Fruit fly (Drosophila melanogaster): ENCODE results near the gene CG42331.
A peak's percentile ranks its signal among the peaks of the same experiment; 100 is the strongest.

The CG42331 gene

dm6 chr3R:24805048-24805447 is 33.1 kb downstream of the CG42331 start, which contains the start of gene polybromo (continued):
- TF ChIP-seq CG16815 (GFP tag; optimal IDR thresholded peaks at IDR 0.05) (no peak), gem (tag; optimal IDR thresholded peaks at IDR 0.05) (no peak), zen2 (GFP tag; IDR thresholded peaks at IDR 0.05; ENCODE audit: partially characterized antibody) (peak; percentile 86), bsh (GFP tag; optimal IDR thresholded peaks at IDR 0.05) (no peak), wdn (GFP tag; IDR thresholded peaks at IDR 0.05) (no peak), ara (GFP tag; IDR thresholded peaks at IDR 0.05) (no peak), ssp (GFP tag; IDR thresholded peaks at IDR 0.05) (no peak), phol (tag; optimal IDR thresholded peaks at IDR 0.05) (peak; percentile 11), CG12071 (GFP tag; optimal IDR thresholded peaks at IDR 0.05) (no peak), CG4360 (GFP tag; IDR thresholded peaks at IDR 0.05) (no peak), mam (GFP tag; optimal IDR thresholded peaks at IDR 0.05) (no peak), CG14860 (GFP tag; IDR thresholded peaks at IDR 0.05; ENCODE audit: partially characterized antibody) (peak; percentile 76), HmgZ (tag; optimal IDR thresholded peaks at IDR 0.05) (peak; percentile 0), NFAT (GFP tag; IDR thresholded peaks at IDR 0.05) (no peak), stc (GFP tag; IDR thresholded peaks at IDR 0.05) (no peak), CG12942 (GFP tag; optimal IDR thresholded peaks at IDR 0.05) (no peak), gcm2 (GFP tag; optimal IDR thresholded peaks at IDR 0.05) (no peak), Gug (GFP tag; IDR thresholded peaks at IDR 0.05) (no peak), Bteb2 (GFP tag; optimal IDR thresholded peaks at IDR 0.05) (no peak), chinmo (GFP tag; IDR thresholded peaks at IDR 0.05; ENCODE audit: partially characterized antibody) (peak; percentile 93), CG1529 (GFP tag; optimal IDR thresholded peaks at IDR 0.05) (no peak), Opbp (GFP tag; IDR thresholded peaks at IDR 0.05; ENCODE audit: partially characterized antibody) (peak; percentile 87), CG10431 (GFP tag; optimal IDR thresholded peaks at IDR 0.05) (no peak), eyg (GFP tag; optimal IDR thresholded peaks at IDR 0.05) (no peak), lov (optimal IDR thresholded peaks at IDR 0.05) (no peak), lov (GFP tag; IDR thresholded peaks at IDR 0.05) (no peak), CG17612 (GFP tag; IDR thresholded peaks at IDR 0.05) (no peak), MBD-R2 (GFP tag; IDR thresholded peaks at IDR 0.05) (peak; percentile 88), CG9876 (GFP tag; optimal IDR thresholded peaks at IDR 0.05) (no peak), emc (GFP tag; optimal IDR thresholded peaks at IDR 0.05) (no peak), CG31224 (GFP tag; IDR thresholded peaks at IDR 0.05) (no peak), CG12155 (GFP tag; optimal IDR thresholded peaks at IDR 0.05) (no peak), zfh1 (GFP tag; IDR thresholded peaks at IDR 0.05) (no peak), NfI (GFP tag; optimal IDR thresholded peaks at IDR 0.05) (no peak), Fer3 (tag; optimal IDR thresholded peaks at IDR 0.05) (no peak), Sin3A (optimal IDR thresholded peaks at IDR 0.05) (peak; percentile 59), slbo (GFP tag; IDR thresholded peaks at IDR 0.05) (peak; percentile 30; the same call in 1 of the 2 replicates), CG7839 (tag; optimal IDR thresholded peaks at IDR 0.05) (no peak), nerfin-2 (GFP tag; IDR thresholded peaks at IDR 0.05; ENCODE audit: partially characterized antibody) (peak; percentile 88), CG15269 (tag; optimal IDR thresholded peaks at IDR 0.05) (no peak), CG17802 (tag; optimal IDR thresholded peaks at IDR 0.05) (no peak), CG4617 (GFP tag; optimal IDR thresholded peaks at IDR 0.05; ENCODE audit: borderline replicate concordance) (peak; percentile 61), Max (GFP tag; optimal IDR thresholded peaks at IDR 0.05) (no peak), Mad (GFP tag; optimal IDR thresholded peaks at IDR 0.05) (no peak), Tbp (GFP tag; optimal IDR thresholded peaks at IDR 0.05) (no peak), CG11696 (GFP tag; IDR thresholded peaks at IDR 0.05) (no peak), CG13296 (GFP tag; optimal IDR thresholded peaks at IDR 0.05) (no peak), org-1 (GFP tag; optimal IDR thresholded peaks at IDR 0.05) (no peak), ttk (GFP tag; IDR thresholded peaks at IDR 0.05) (no peak), CG13424 (tag; optimal IDR thresholded peaks at IDR 0.05) (no peak), CG10366 (GFP tag; IDR thresholded peaks at IDR 0.05) (no peak), CG7928 (GFP tag; optimal IDR thresholded peaks at IDR 0.05) (no peak), Meics (GFP tag; optimal IDR thresholded peaks at IDR 0.05) (no peak)
